Worm (Caenorhabditis elegans): ENCODE data around the gene C01F6.14.

DNA sequence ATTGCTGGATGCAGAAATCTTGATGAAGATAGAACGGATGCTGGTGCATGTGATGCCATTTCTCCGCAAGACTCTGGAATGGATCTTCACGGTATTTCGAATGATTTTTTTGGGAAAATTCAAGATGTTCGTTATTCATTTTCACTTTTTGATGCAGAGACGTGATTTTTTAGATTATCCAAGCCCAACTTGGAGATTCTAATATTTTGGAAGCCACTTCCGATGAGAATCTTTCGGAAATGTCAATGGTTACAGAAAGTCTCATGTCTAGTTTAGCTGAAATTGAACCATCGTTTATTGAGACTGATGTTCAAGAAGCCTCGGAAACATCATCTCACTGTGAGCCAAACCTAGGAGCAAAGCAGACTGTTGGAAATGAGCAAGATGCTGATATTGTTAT lies 3.1 kb downstream of the C01F6.14 start:
- TF ChIP-seq ztf-4 (tag; optimal IDR thresholded peaks at IDR 0.05) (no peak), nhr-76 (tag; optimal IDR thresholded peaks at IDR 0.05) (no peak), nhr-25 (tag; optimal IDR thresholded peaks at IDR 0.05) (no peak), R02D3.7 (tag; optimal IDR thresholded peaks at IDR 0.05) (no peak)

All from whole organism, L3 larva.